Fruit fly (Drosophila melanogaster) whole organism, adult: ENCODE measurements around the gene CG7560.

Experiments
- CG11617 ChIP-seq: fragments of 200-800 bp; sonication (Bioruptor generic); optimal IDR thresholded peaks from 2 replicates; lab custom pipeline; 2017; ENCODE audit warnings: mild to moderate bottlenecking, missing biosample characterization, missing genetic modification reagents, missing genetic modification characterization
- CG12768 ChIP-seq: fragments of 200-800 bp; sonication (Bioruptor generic); optimal IDR thresholded peaks from 2 replicates; lab custom pipeline; 2017; ENCODE audit warnings: missing biosample characterization, missing genetic modification characterization, mild to moderate bottlenecking, moderate library complexity, missing genetic modification reagents
- CG14711 ChIP-seq: fragments of 200-800 bp; sonication (Bioruptor generic); optimal IDR thresholded peaks from 2 replicates; lab custom pipeline; 2018; ENCODE audit warnings: missing biosample characterization, mild to moderate bottlenecking, missing genetic modification characterization, moderate library complexity
- CG1620 ChIP-seq: fragments of 200-800 bp; sonication (Bioruptor generic); optimal IDR thresholded peaks from 2 replicates; lab custom pipeline; 2016; ENCODE audit warnings: missing biosample characterization, missing genetic modification characterization
- CG33017 ChIP-seq: fragments of 200-800 bp; sonication (Bioruptor generic); optimal IDR thresholded peaks from 2 replicates; lab custom pipeline; 2018; ENCODE audit warnings: missing biosample characterization, mild to moderate bottlenecking, missing genetic modification characterization, moderate library complexity
- CG5204 ChIP-seq: fragments of 200-800 bp; sonication (Bioruptor generic); optimal IDR thresholded peaks from 2 replicates; lab custom pipeline; 2016; ENCODE audit warnings: missing biosample characterization, missing genetic modification characterization
- CG7045 ChIP-seq: fragments of 200-800 bp; sonication (Bioruptor generic); optimal IDR thresholded peaks from 2 replicates; lab custom pipeline; 2017; ENCODE audit warnings: missing biosample characterization, mild to moderate bottlenecking, missing genetic modification characterization
- CG7101 ChIP-seq: fragments of 200-800 bp; sonication (Bioruptor generic); optimal IDR thresholded peaks from 2 replicates; lab custom pipeline; 2018; ENCODE audit warnings: missing biosample characterization, mild to moderate bottlenecking, missing genetic modification characterization, moderate library complexity
- Clk ChIP-seq: fragments of 200-800 bp; sonication (Bioruptor generic); optimal IDR thresholded peaks from 2 replicates; lab custom pipeline; 2017; ENCODE audit warnings: missing biosample characterization, missing genetic modification characterization
- Crg-1 ChIP-seq: fragments of 200-800 bp; sonication (Bioruptor generic); optimal IDR thresholded peaks from 2 replicates; lab custom pipeline; 2016; ENCODE audit warnings: missing biosample characterization, missing genetic modification characterization
- Hr96 ChIP-seq: fragments of 200-800 bp; sonication (Bioruptor generic); optimal IDR thresholded peaks from 2 replicates; lab custom pipeline; 2016; ENCODE audit warnings: missing biosample characterization, missing genetic modification characterization
- Mnt ChIP-seq: fragments of 200-800 bp; sonication (Bioruptor generic); optimal IDR thresholded peaks from 2 replicates; lab custom pipeline; 2016; ENCODE audit warnings: missing biosample characterization, mild to moderate bottlenecking, missing genetic modification characterization
- bab1 ChIP-seq: fragments of 200-800 bp; sonication (Bioruptor generic); optimal IDR thresholded peaks from 3 replicates; lab custom pipeline; 2019; ENCODE audit warnings: missing biosample characterization, mild to moderate bottlenecking, missing genetic modification characterization, moderate library complexity
- cic ChIP-seq: fragments of 200-800 bp; sonication (Bioruptor generic); optimal IDR thresholded peaks from 2 replicates; lab custom pipeline; 2017; ENCODE audit warnings: missing biosample characterization, mild to moderate bottlenecking, missing genetic modification characterization, moderate library complexity
- cnc ChIP-seq, 2 experiments: fragments of >200 bp; optimal IDR thresholded peaks; 2 replicates each; lab custom pipeline; 2017
- kay ChIP-seq: fragments of 200-800 bp; sonication (Bioruptor generic); peaks from one replicate; lab custom pipeline; 2016; ENCODE audit warnings: missing biosample characterization, missing genetic modification characterization, borderline replicate concordance
- ovo ChIP-seq: fragments of 200-800 bp; sonication (Bioruptor generic); optimal IDR thresholded peaks from 2 replicates; lab custom pipeline; 2016; ENCODE audit warnings: missing biosample characterization, missing genetic modification characterization
- pad ChIP-seq: fragments of 200-800 bp; sonication (Bioruptor generic); optimal IDR thresholded peaks from 3 replicates; lab custom pipeline; 2017; ENCODE audit warnings: missing biosample characterization, missing genetic modification characterization, mild to moderate bottlenecking, moderate library complexity, missing genetic modification reagents
- tj ChIP-seq: fragments of 200-800 bp; sonication (Bioruptor generic); optimal IDR thresholded peaks from 3 replicates; lab custom pipeline; 2017; ENCODE audit warnings: missing biosample characterization, mild to moderate bottlenecking, missing genetic modification characterization, moderate library complexity
- toe ChIP-seq: fragments of 200-800 bp; sonication (Bioruptor generic); optimal IDR thresholded peaks from 2 replicates; lab custom pipeline; 2016; ENCODE audit warnings: missing biosample characterization, missing genetic modification characterization

Gene CG7560

dm6 chr3L:11447022-11447728, 22.2 kb downstream of the CG7560 start:
- TF ChIP-seq kay (peak; percentile 6), Hr96 (no peak)

dm6 chr3L:11448349-11448748, 23.4 kb downstream of the CG7560 start:
- TF ChIP-seq kay (no peak), CG7101 (tag; lab: Kevin White, UChicago) (no peak), Clk (no peak), CG7045 (no peak), Mnt (no peak), CG33017 (no peak), CG12768 (no peak), bab1 (GFP tag; lab: Kevin White, UChicago) (no peak), Crg-1 (GFP tag; lab: Kevin White, UChicago) (no peak), pad (no peak), CG5204 (GFP tag; lab: Kevin White, UChicago) (no peak), cic (GFP tag; lab: Kevin White, UChicago) (no peak), ovo (GFP tag; lab: Kevin White, UChicago) (no peak), toe (GFP tag; lab: Kevin White, UChicago) (no peak), Hr96 (no peak), CG14711 (tag; lab: Kevin White, UChicago) (no peak), CG11617 (no peak)

dm6 chr3L:11448935-11449334, 24.0 kb downstream of the CG7560 start:
- no peak for TF ChIP-seq CG7101 (tag; lab: Kevin White, UChicago)
- no peak for TF ChIP-seq CG12768
- no peak for TF ChIP-seq CG5204 (GFP tag; lab: Kevin White, UChicago)
- TF ChIP-seq Clk = no peak
- no peak for TF ChIP-seq toe (GFP tag; lab: Kevin White, UChicago)
- no peak for TF ChIP-seq ovo (GFP tag; lab: Kevin White, UChicago)
- TF ChIP-seq CG33017 = no peak
- TF ChIP-seq CG7045 = no peak
- TF ChIP-seq kay = no peak
- TF ChIP-seq cic (GFP tag; lab: Kevin White, UChicago) = no peak
- no peak for TF ChIP-seq pad
- TF ChIP-seq Hr96 = no peak
- no peak for TF ChIP-seq tj (GFP tag; lab: Kevin White, UChicago)
- TF ChIP-seq CG11617 = no peak
- TF ChIP-seq Mnt = no peak
- no peak for TF ChIP-seq cnc (optimal IDR thresholded peaks at IDR 0.05; lab: Kevin White, UChicago)
- no peak for TF ChIP-seq CG1620 (GFP tag; lab: Kevin White, UChicago)

dm6 chr3L:11450535-11450934, 25.6 kb downstream of the CG7560 start:
- TF ChIP-seq CG1620 (GFP tag; lab: Kevin White, UChicago) (no peak), ovo (GFP tag; lab: Kevin White, UChicago) (no peak), toe (GFP tag; lab: Kevin White, UChicago) (no peak), Crg-1 (GFP tag; lab: Kevin White, UChicago) (no peak), Hr96 (no peak), CG7101 (tag; lab: Kevin White, UChicago) (no peak), CG33017 (no peak), Clk (no peak), Mnt (no peak), CG11617 (no peak), tj (GFP tag; lab: Kevin White, UChicago) (no peak), pad (no peak), cic (GFP tag; lab: Kevin White, UChicago) (no peak)

dm6 chr3L:11454461-11454860, 29.5 kb downstream of the CG7560 start:
- TF ChIP-seq Hr96 (no peak), CG33017 (no peak), tj (GFP tag; lab: Kevin White, UChicago) (no peak), ovo (GFP tag; lab: Kevin White, UChicago) (no peak), Clk (no peak), CG5204 (GFP tag; lab: Kevin White, UChicago) (no peak), CG11617 (no peak), CG14711 (tag; lab: Kevin White, UChicago) (no peak), CG1620 (GFP tag; lab: Kevin White, UChicago) (no peak), CG7101 (tag; lab: Kevin White, UChicago) (no peak), Mnt (no peak)

- TF ChIP-seq cic (GFP tag; lab: Kevin White, UChicago) (no peak), pad (no peak), CG11617 (no peak), Mnt (no peak), bab1 (GFP tag; lab: Kevin White, UChicago) (no peak), CG33017 (no peak), Clk (no peak), CG7045 (no peak), CG5204 (GFP tag; lab: Kevin White, UChicago) (no peak), kay (no peak), ovo (GFP tag; lab: Kevin White, UChicago) (no peak), Crg-1 (GFP tag; lab: Kevin White, UChicago) (no peak), CG12768 (no peak), CG1620 (GFP tag; lab: Kevin White, UChicago) (no peak), CG14711 (tag; lab: Kevin White, UChicago) (no peak), Hr96 (no peak), cnc (optimal IDR thresholded peaks at IDR 0.05; lab: Kevin White, UChicago) (no peak), toe (GFP tag; lab: Kevin White, UChicago) (no peak), CG7101 (tag; lab: Kevin White, UChicago) (no peak)
These were observed 33.4 kb downstream of the CG7560 start, which contains the start of the genes CG12289 and CG7551 for dm6 chr3L:11458370-11458769. CG12289 (minus strand) TSS chr3L:11458470. CG7551 (plus strand) TSS chr3L:11458490.
